Fruit fly (Drosophila melanogaster) whole organism, embryonic: ENCODE measurements around the gene Pop5.
A peak's percentile ranks its signal among the peaks of the same experiment; 100 is the strongest.

ENCODE experiments used
- ATbp ChIP-seq: fragments of 200-800 bp; sonication (Bioruptor generic); optimal IDR thresholded peaks from 2 replicates; lab custom pipeline; 2017; ENCODE audit warnings: missing biosample characterization, mild to moderate bottlenecking, missing genetic modification characterization, missing genetic modification reagents
- CG10654 ChIP-seq: fragments of 200-800 bp; sonication (Bioruptor generic); optimal IDR thresholded peaks from 2 replicates; lab custom pipeline; 2016; ENCODE audit warnings: missing biosample characterization, missing genetic modification characterization
- CG10979 ChIP-seq: fragments of 200-800 bp; sonication (Bioruptor generic); optimal IDR thresholded peaks from 2 replicates; lab custom pipeline; 2018; ENCODE audit warnings: missing biosample characterization, mild to moderate bottlenecking, missing genetic modification characterization, moderate library complexity
- CG11696 ChIP-seq: fragments of 200-800 bp; sonication (Bioruptor generic); IDR thresholded peaks from 2 replicates; pipeline ENCODE4 v1.3.6; 2022; ENCODE audit warnings: missing biosample characterization, missing genetic modification characterization
- CG15514 ChIP-seq: fragments of 200-800 bp; sonication (Bioruptor generic); optimal IDR thresholded peaks from 3 replicates; lab custom pipeline; 2017; ENCODE audit warnings: missing biosample characterization, missing genetic modification characterization, mild to moderate bottlenecking, moderate library complexity, missing genetic modification reagents
- CG16813 ChIP-seq: fragments of 200-800 bp; sonication (Bioruptor generic); IDR thresholded peaks from 3 replicates; pipeline ENCODE4 v1.3.6; 2022; ENCODE audit warnings: missing biosample characterization, missing genetic modification characterization; ENCODE audit not compliant: partially characterized antibody
- CG16815 ChIP-seq: fragments of 200-800 bp; sonication (Bioruptor generic); optimal IDR thresholded peaks from 3 replicates; lab custom pipeline; 2017; ENCODE audit warnings: missing biosample characterization, mild to moderate bottlenecking, missing genetic modification characterization
- CG17568 ChIP-seq: fragments of 200-800 bp; sonication (Bioruptor generic); optimal IDR thresholded peaks from 2 replicates; lab custom pipeline; 2018; ENCODE audit warnings: missing biosample characterization, mild to moderate bottlenecking, missing genetic modification characterization, moderate library complexity
- CG17612 ChIP-seq: fragments of 200-800 bp; sonication (Bioruptor generic); IDR thresholded peaks from 2 replicates; pipeline ENCODE4 v1.3.6; 2022; ENCODE audit warnings: missing biosample characterization, missing genetic modification characterization
- CG2202 ChIP-seq: fragments of 200-800 bp; sonication (Bioruptor generic); optimal IDR thresholded peaks from 2 replicates; lab custom pipeline; 2018; ENCODE audit warnings: missing biosample characterization, mild to moderate bottlenecking, missing genetic modification characterization
- CG30403 ChIP-seq: fragments of 200-800 bp; sonication (Bioruptor generic); optimal IDR thresholded peaks from 3 replicates; lab custom pipeline; 2016; ENCODE audit warnings: missing biosample characterization, missing genetic modification characterization
- CG32772 ChIP-seq: fragments of 200-800 bp; sonication (Bioruptor generic); IDR thresholded peaks from 2 replicates; pipeline ENCODE4 v1.3.6; 2022; ENCODE audit warnings: missing biosample characterization, missing genetic modification characterization
- CG4617 ChIP-seq: fragments of 200-800 bp; sonication (Bioruptor generic); optimal IDR thresholded peaks from 3 replicates; lab custom pipeline; 2016; ENCODE audit warnings: missing biosample characterization, missing genetic modification characterization, borderline replicate concordance
- CG4820 ChIP-seq: fragments of 200-800 bp; sonication (Bioruptor generic); optimal IDR thresholded peaks from 3 replicates; lab custom pipeline; 2016; ENCODE audit warnings: missing biosample characterization, missing genetic modification characterization
- CG9727 ChIP-seq: fragments of 200-800 bp; sonication (Bioruptor generic); optimal IDR thresholded peaks from 3 replicates; lab custom pipeline; 2017; ENCODE audit warnings: missing biosample characterization, mild to moderate bottlenecking, missing genetic modification characterization
- CTCF ChIP-seq: fragments of 200-800 bp; sonication (Bioruptor generic); optimal IDR thresholded peaks from 2 replicates; lab custom pipeline; 2017; ENCODE audit warnings: missing biosample characterization, mild to moderate bottlenecking, missing genetic modification characterization, moderate library complexity
- Dek ChIP-seq: fragments of 200-800 bp; sonication (Bioruptor generic); optimal IDR thresholded peaks from 3 replicates; lab custom pipeline; 2019; ENCODE audit warnings: missing biosample characterization, mild to moderate bottlenecking, missing genetic modification characterization, moderate library complexity
- Drgx ChIP-seq: fragments of 200-800 bp; sonication (Bioruptor generic); IDR thresholded peaks from 2 replicates; pipeline ENCODE4 v1.3.6; 2022; ENCODE audit warnings: missing biosample characterization, missing genetic modification characterization
- E2f2 ChIP-seq: fragments of 200-800 bp; sonication (Bioruptor generic); IDR thresholded peaks from 2 replicates; pipeline ENCODE4 v1.3.6; 2022; ENCODE audit warnings: missing biosample characterization, missing genetic modification characterization
- Gsc ChIP-seq: fragments of 200-800 bp; sonication (Bioruptor generic); IDR thresholded peaks from 2 replicates; pipeline ENCODE4 v1.3.6; 2022; ENCODE audit warnings: missing biosample characterization, missing genetic modification characterization
- HHEX ChIP-seq: fragments of 200-800 bp; sonication (Bioruptor generic); optimal IDR thresholded peaks from 3 replicates; lab custom pipeline; 2017; ENCODE audit warnings: missing biosample characterization, mild to moderate bottlenecking, missing genetic modification characterization, missing genetic modification reagents
- HLH4C ChIP-seq: fragments of 200-800 bp; sonication (Bioruptor generic); IDR thresholded peaks from 3 replicates; pipeline ENCODE4 v1.3.6; 2022; ENCODE audit warnings: missing biosample characterization, missing genetic modification characterization; ENCODE audit not compliant: partially characterized antibody
- HmgD ChIP-seq: fragments of 200-800 bp; sonication (Bioruptor generic); optimal IDR thresholded peaks from 3 replicates; lab custom pipeline; 2016; ENCODE audit warnings: missing biosample characterization, missing genetic modification characterization
- MESR4 ChIP-seq: fragments of 200-800 bp; sonication (Bioruptor generic); optimal IDR thresholded peaks from 2 replicates; lab custom pipeline; 2018; ENCODE audit warnings: missing biosample characterization, mild to moderate bottlenecking, missing genetic modification characterization, moderate library complexity
- Mad ChIP-seq: fragments of 200-800 bp; sonication (Bioruptor generic); optimal IDR thresholded peaks from 2 replicates; lab custom pipeline; 2016; ENCODE audit warnings: missing biosample characterization, missing genetic modification characterization
- Mes4 ChIP-seq: fragments of 200-800 bp; sonication (Bioruptor generic); optimal IDR thresholded peaks from 2 replicates; lab custom pipeline; 2016; ENCODE audit warnings: missing biosample characterization, missing genetic modification characterization
- Nf-YC ChIP-seq: fragments of 200-800 bp; optimal IDR thresholded peaks from 3 replicates; lab custom pipeline; 2019; ENCODE audit warnings: missing biosample characterization, mild to moderate bottlenecking, missing genetic modification characterization, moderate library complexity
- Optix ChIP-seq: fragments of 200-800 bp; sonication (Bioruptor generic); IDR thresholded peaks from 3 replicates; pipeline ENCODE4 v1.3.6; 2022; ENCODE audit warnings: missing biosample characterization, missing genetic modification characterization
- PHDP ChIP-seq: fragments of 200-800 bp; sonication (Bioruptor generic); optimal IDR thresholded peaks from 3 replicates; lab custom pipeline; 2018; ENCODE audit warnings: missing biosample characterization, mild to moderate bottlenecking, missing genetic modification characterization, moderate library complexity
- Sox102F ChIP-seq: fragments of 200-800 bp; sonication (Bioruptor generic); optimal IDR thresholded peaks from 2 replicates; lab custom pipeline; 2018; ENCODE audit warnings: missing biosample characterization, mild to moderate bottlenecking, missing genetic modification characterization, moderate library complexity
- YL-1 ChIP-seq: fragments of 200-800 bp; sonication (Bioruptor generic); optimal IDR thresholded peaks from 3 replicates; lab custom pipeline; 2017; ENCODE audit warnings: missing biosample characterization, mild to moderate bottlenecking, missing genetic modification characterization
- al ChIP-seq: fragments of 200-800 bp; sonication (Bioruptor generic); IDR thresholded peaks from 2 replicates; pipeline ENCODE4 v1.3.6; 2022; ENCODE audit warnings: missing biosample characterization, missing genetic modification characterization
- bcd ChIP-seq: fragments of 200-800 bp; sonication (Bioruptor generic); optimal IDR thresholded peaks from 2 replicates; lab custom pipeline; 2017; ENCODE audit warnings: missing biosample characterization, mild to moderate bottlenecking, missing genetic modification characterization
- caup ChIP-seq: fragments of 200-800 bp; sonication (Bioruptor generic); optimal IDR thresholded peaks from 3 replicates; lab custom pipeline; 2017; ENCODE audit warnings: missing biosample characterization, mild to moderate bottlenecking, missing genetic modification characterization, moderate library complexity; ENCODE audit not compliant: severe bottlenecking
- exex ChIP-seq: fragments of 200-800 bp; sonication (Bioruptor generic); optimal IDR thresholded peaks from 4 replicates; lab custom pipeline; 2018; ENCODE audit warnings: missing biosample characterization, mild to moderate bottlenecking, missing genetic modification characterization, moderate library complexity
- gsb ChIP-seq: fragments of 200-800 bp; sonication (Bioruptor generic); IDR thresholded peaks from 2 replicates; pipeline ENCODE4 v1.3.6; 2022; ENCODE audit warnings: missing biosample characterization, missing genetic modification characterization
- hth ChIP-seq: fragments of >200 bp; optimal IDR thresholded peaks from 2 replicates; lab custom pipeline; 2017; ENCODE audit warnings: inconsistent platforms
- insv ChIP-seq, 2 experiments: fragments of 200-800 bp; sonication (Bioruptor generic); optimal IDR thresholded peaks; 3 replicates each; lab custom pipeline; 2016 to 2018; ENCODE audit warnings: missing biosample characterization in 2 of 2, missing genetic modification characterization in 2 of 2
- inv ChIP-seq: fragments of 200-800 bp; sonication (Bioruptor generic); IDR thresholded peaks from 2 replicates; pipeline ENCODE4 v1.3.6; 2022; ENCODE audit warnings: missing biosample characterization, missing genetic modification characterization; ENCODE audit not compliant: partially characterized antibody
- kay ChIP-seq: fragments of 200-800 bp; sonication (Bioruptor generic); optimal IDR thresholded peaks from 2 replicates; lab custom pipeline; 2016; ENCODE audit warnings: missing biosample characterization, missing genetic modification characterization
- klu ChIP-seq: fragments of 200-800 bp; sonication (Bioruptor generic); IDR thresholded peaks from 2 replicates; pipeline ENCODE4 v1.3.6; 2022; ENCODE audit warnings: missing biosample characterization, missing genetic modification characterization
- kni ChIP-seq: fragments of 200-800 bp; sonication (Bioruptor generic); optimal IDR thresholded peaks from 3 replicates; lab custom pipeline; 2017; ENCODE audit warnings: mild to moderate bottlenecking, missing biosample characterization, missing genetic modification reagents, missing genetic modification characterization
- lbe ChIP-seq: fragments of 200-800 bp; sonication (Bioruptor generic); optimal IDR thresholded peaks from 2 replicates; lab custom pipeline; 2016; ENCODE audit warnings: missing biosample characterization, mild to moderate bottlenecking, missing genetic modification characterization
- prd ChIP-seq, 3 experiments: fragments of >200 bp in 2 of 3; fragments of 200-800 bp in 1 of 3; sonication (Bioruptor generic) in 1 of 3; optimal IDR thresholded peaks in 2 of 3; IDR thresholded peaks in 1 of 3; 2 replicates in 2 of 3; 3 replicates in 1 of 3; pipeline versions ENCODE4 v1.3.6 to Lab custom; 2017 to 2022; ENCODE audit warnings: missing biosample characterization in 1 of 3, missing genetic modification characterization in 1 of 3
- ro ChIP-seq: fragments of 200-800 bp; sonication (Bioruptor generic); IDR thresholded peaks from 2 replicates; pipeline ENCODE4 v1.3.6; 2022; ENCODE audit warnings: missing biosample characterization, missing genetic modification characterization
- schlank ChIP-seq: fragments of 200-800 bp; sonication (Bioruptor generic); optimal IDR thresholded peaks from 2 replicates; lab custom pipeline; 2018; ENCODE audit warnings: missing biosample characterization, mild to moderate bottlenecking, missing genetic modification characterization
- sens-2 ChIP-seq: fragments of 200-800 bp; sonication (Bioruptor generic); IDR thresholded peaks from 2 replicates; pipeline ENCODE4 v1.3.6; 2022; ENCODE audit warnings: missing biosample characterization, missing genetic modification characterization
- slp2 ChIP-seq: fragments of 200-800 bp; sonication (Bioruptor generic); optimal IDR thresholded peaks from 2 replicates; lab custom pipeline; 2016; ENCODE audit warnings: missing biosample characterization, missing genetic modification characterization
- sob ChIP-seq: fragments of 200-800 bp; sonication (Bioruptor generic); IDR thresholded peaks from 2 replicates; pipeline ENCODE4 v1.3.6; 2022; ENCODE audit warnings: missing biosample characterization, missing genetic modification characterization
- ssp ChIP-seq: fragments of 200-800 bp; sonication (Bioruptor generic); IDR thresholded peaks from 2 replicates; pipeline ENCODE4 v1.3.6; 2022; ENCODE audit warnings: missing biosample characterization, missing genetic modification characterization

The Pop5 gene

DNA sequence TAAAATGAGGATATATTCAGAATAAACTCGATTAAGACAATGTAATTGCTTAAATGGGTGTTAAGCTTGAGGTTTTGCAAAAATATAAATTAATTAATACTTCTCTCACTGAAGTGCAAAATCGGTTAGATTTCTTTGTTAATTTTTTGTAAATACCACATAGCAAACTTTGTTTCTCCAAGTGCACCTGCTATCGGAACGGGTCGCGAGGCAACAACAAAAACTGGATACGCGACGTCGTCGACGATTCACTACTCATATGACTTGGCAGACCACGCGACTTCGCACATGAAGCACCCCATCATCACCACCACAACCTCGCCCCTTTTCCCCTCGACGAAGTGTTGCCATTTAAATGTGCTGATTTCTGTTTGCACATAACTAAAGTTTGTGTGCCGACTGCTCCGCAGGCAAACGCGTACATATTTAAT is 37.8 kb downstream of the Pop5 start (continued):
- TF ChIP-seq PHDP (tag; lab: Kevin White, UChicago), result peak; percentile 36
- peak; percentile 0 for TF ChIP-seq slp2 (GFP tag; lab: Kevin White, UChicago)
- TF ChIP-seq gsb (GFP tag; lab: Robert Waterston, UW), result 0 out of 2 replicates have a peak, but pooled peaks have one; percentile 18
- no peak for TF ChIP-seq ATbp (GFP tag; lab: Kevin White, UChicago)
- peak; percentile 25 for TF ChIP-seq bcd
- no peak for TF ChIP-seq insv (GFP tag; optimal IDR thresholded peaks at IDR 0.05; lab: Kevin White, UChicago)
- TF ChIP-seq Drgx (GFP tag; lab: Robert Waterston, UW), result peak; percentile 56; the same call in 1 of the 2 replicates
- no peak for TF ChIP-seq Mad
- TF ChIP-seq E2f2 (GFP tag; lab: Robert Waterston, UW), result peak; percentile 26; the same call in 1 of the 2 replicates
- no peak for TF ChIP-seq CTCF (GFP tag; lab: Kevin White, UChicago)
- peak; percentile 20 for TF ChIP-seq schlank (tag; lab: Kevin White, UChicago)
- no peak for TF ChIP-seq kni (GFP tag; lab: Kevin White, UChicago)
- peak; percentile 34; the same call in 1 of the 3 replicates for TF ChIP-seq Optix
- TF ChIP-seq Gsc, result no peak
- TF ChIP-seq klu (GFP tag; lab: Robert Waterston, UW), result no peak
- TF ChIP-seq Sox102F, result peak; percentile 39
- TF ChIP-seq ssp, result no peak
- TF ChIP-seq CG10979 (tag; lab: Kevin White, UChicago), result peak; percentile 8
- no peak for TF ChIP-seq HHEX (GFP tag; lab: Kevin White, UChicago)
- TF ChIP-seq prd (optimal IDR thresholded peaks at IDR 0.05; lab: Kevin White, UChicago), result no peak
- peak; percentile 42; the same call in 2 of the 3 replicates for TF ChIP-seq prd (GFP tag; IDR thresholded peaks at IDR 0.05; lab: Robert Waterston, UW)
- no peak for TF ChIP-seq kay
- TF ChIP-seq inv (GFP tag; lab: Robert Waterston, UW), result no peak
- TF ChIP-seq YL-1 (GFP tag; lab: Kevin White, UChicago), result no peak
- peak; percentile 57; the same call in 1 of the 2 replicates for TF ChIP-seq CG17612 (GFP tag; lab: Robert Waterston, UW)
- no peak for TF ChIP-seq CG4820
- no peak for TF ChIP-seq Mes4 (GFP tag; lab: Kevin White, UChicago)
- TF ChIP-seq CG2202 (tag; lab: Kevin White, UChicago), result no peak
- peak; percentile 2 for TF ChIP-seq caup (GFP tag; lab: Kevin White, UChicago)
- peak; percentile 19 for TF ChIP-seq lbe (GFP tag; lab: Kevin White, UChicago)
- no peak for TF ChIP-seq CG16813 (GFP tag; lab: Robert Waterston, UW)
- TF ChIP-seq CG10654 (GFP tag; lab: Kevin White, UChicago), result peak; percentile 6
- TF ChIP-seq CG17568 (GFP tag; lab: Kevin White, UChicago), result no peak
- TF ChIP-seq MESR4 (GFP tag; lab: Kevin White, UChicago), result no peak
- no peak for TF ChIP-seq HmgD
- no peak for TF ChIP-seq Dek (tag; lab: Kevin White, UChicago)
- no peak for TF ChIP-seq sens-2
- peak; percentile 23 for TF ChIP-seq CG30403 (GFP tag; lab: Kevin White, UChicago)
- no peak for TF ChIP-seq Nf-YC
- TF ChIP-seq CG9727 (GFP tag; lab: Kevin White, UChicago), result peak; percentile 7
- no peak for TF ChIP-seq hth
- TF ChIP-seq ro (GFP tag; lab: Robert Waterston, UW), result no peak
- no peak for TF ChIP-seq CG16815 (GFP tag; lab: Kevin White, UChicago)
- TF ChIP-seq sob, result 0 out of 2 replicates have a peak, but pooled peaks have one; percentile 27
- TF ChIP-seq CG4617 (GFP tag; lab: Kevin White, UChicago), result no peak
- peak; percentile 31; the same call in 1 of the 2 replicates for TF ChIP-seq CG11696 (GFP tag; lab: Robert Waterston, UW)
- no peak for TF ChIP-seq HLH4C
- TF ChIP-seq exex, result peak; percentile 28
- peak; percentile 33; the same call in 1 of the 2 replicates for TF ChIP-seq al (GFP tag; lab: Robert Waterston, UW)
- no peak for TF ChIP-seq CG15514
- TF ChIP-seq CG32772 (GFP tag; lab: Robert Waterston, UW), result 0 out of 2 replicates have a peak, but pooled peaks have one; percentile 36
